Worm (Caenorhabditis elegans) whole organism, early embryonic: ENCODE measurements around the gene F08G5.3.

Experiments
- B0310.2 ChIP-seq: sonication (generic microtip); optimal IDR thresholded peaks from 2 replicates; lab custom pipeline; 2016; ENCODE audit warnings: mild to moderate bottlenecking, missing genetic modification characterization, missing compliant biosample characterization
- F13C5.2 ChIP-seq: sonication (generic microtip); optimal IDR thresholded peaks from 2 replicates; lab custom pipeline; 2017; ENCODE audit warnings: mild to moderate bottlenecking, missing genetic modification characterization, inconsistent platforms, missing compliant biosample characterization
- aly-1 ChIP-seq: sonication (generic microtip); optimal IDR thresholded peaks from 2 replicates; lab custom pipeline; 2016; ENCODE audit warnings: missing genetic modification characterization, missing compliant biosample characterization
- ama-1 ChIP-seq: fragments of 150-350 bp; optimal IDR thresholded peaks from 2 replicates; lab custom pipeline; 2014
- ceh-13 ChIP-seq: fragments of 200-800 bp; sonication (Bioruptor generic); optimal IDR thresholded peaks from 2 replicates; lab custom pipeline; 2018; ENCODE audit warnings: mild to moderate bottlenecking, missing genetic modification characterization, missing compliant biosample characterization
- ceh-36 ChIP-seq: sonication (generic microtip); optimal IDR thresholded peaks from 2 replicates; lab custom pipeline; 2016; ENCODE audit warnings: missing genetic modification characterization, inconsistent platforms, missing compliant biosample characterization
- ets-7 ChIP-seq: sonication (generic microtip); optimal IDR thresholded peaks from 2 replicates; lab custom pipeline; 2016; ENCODE audit warnings: missing genotype, missing genetic modification characterization, missing compliant biosample characterization
- flt-1 ChIP-seq: fragments of 200-800 bp; sonication (Bioruptor generic); IDR thresholded peaks from 2 replicates; pipeline ENCODE4 v1.3.6; 2022; ENCODE audit warnings: missing genetic modification characterization, missing compliant biosample characterization
- hmbx-1 ChIP-seq: sonication (generic microtip); optimal IDR thresholded peaks from 2 replicates; lab custom pipeline; 2016; ENCODE audit warnings: mild to moderate bottlenecking, missing genetic modification characterization, missing compliant biosample characterization
- hmg-4 ChIP-seq: fragments of 200-800 bp; sonication (Bioruptor generic); optimal IDR thresholded peaks from 2 replicates; lab custom pipeline; 2018; ENCODE audit warnings: mild to moderate bottlenecking, missing genetic modification characterization, missing compliant biosample characterization
- hnd-1 ChIP-seq: sonication (generic microtip); optimal IDR thresholded peaks from 2 replicates; lab custom pipeline; 2016; ENCODE audit warnings: missing genetic modification characterization, missing compliant biosample characterization
- pes-1 ChIP-seq: fragments of 200-800 bp; sonication (Bioruptor generic); IDR thresholded peaks from 2 replicates; pipeline ENCODE4 v1.3.6; 2022; ENCODE audit warnings: missing genetic modification reagents, missing genetic modification characterization, missing compliant biosample characterization
- scrt-1 ChIP-seq: fragments of 200-800 bp; sonication (Bioruptor generic); IDR thresholded peaks from 2 replicates; pipeline ENCODE4 v1.3.6; 2022; ENCODE audit warnings: missing genetic modification characterization, missing compliant biosample characterization
- sea-1 ChIP-seq: fragments of 200-800 bp; sonication (Bioruptor generic); conservative IDR thresholded peaks from 2 replicates; pipeline ENCODE4 v1.3.6; 2022; ENCODE audit warnings: missing genetic modification characterization, missing compliant biosample characterization
- tbx-11 ChIP-seq: fragments of 200-800 bp; sonication (Bioruptor generic); IDR thresholded peaks from 2 replicates; pipeline ENCODE4 v1.3.6; 2022; ENCODE audit warnings: missing genetic modification characterization, missing compliant biosample characterization
- tbx-37 ChIP-seq: fragments of 200-800 bp; sonication (Bioruptor generic); conservative IDR thresholded peaks from 2 replicates; pipeline ENCODE4 v1.3.6; 2022; ENCODE audit warnings: missing genetic modification reagents, missing genetic modification characterization, missing compliant biosample characterization
- tra-4 ChIP-seq: sonication (generic microtip); optimal IDR thresholded peaks from 2 replicates; lab custom pipeline; 2017; ENCODE audit warnings: missing genetic modification characterization, missing compliant biosample characterization

The F08G5.3 gene

DNA sequence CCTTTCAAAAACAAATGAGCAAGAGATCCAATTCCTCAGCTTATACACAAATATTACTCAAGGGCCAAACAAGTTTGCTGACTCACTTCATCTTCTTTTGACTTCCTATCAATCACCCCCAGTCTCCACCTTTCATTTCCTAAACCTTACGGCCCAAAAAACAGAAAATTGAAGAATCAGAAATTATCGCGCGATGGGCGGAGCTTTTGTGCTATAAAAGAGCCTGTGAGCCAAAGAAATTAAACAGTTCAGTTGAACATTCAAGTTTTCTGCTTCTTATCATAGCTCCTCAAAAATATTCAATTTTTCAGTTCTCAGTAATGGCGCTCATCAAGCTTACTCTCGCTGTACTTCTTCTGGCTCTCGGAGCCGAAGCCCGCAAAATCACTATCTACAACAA, 37.6 kb downstream of the F08G5.3 start, which contains the start of gene thn-1:
Gene thn-1 (plus strand): TSS at position 301 of the 400 bp plus-strand sequence.
- TF ChIP-seq ceh-36 (tag; lab: Kevin White, UChicago) (no peak), flt-1 (GFP tag; lab: Robert Waterston, UW) (no peak), tbx-37 (GFP tag; lab: Robert Waterston, UW) (no peak), ama-1 (lab: Kevin White, UChicago) (no peak), hmg-4 (GFP tag; lab: Kevin White, UChicago) (no peak)

DNA sequence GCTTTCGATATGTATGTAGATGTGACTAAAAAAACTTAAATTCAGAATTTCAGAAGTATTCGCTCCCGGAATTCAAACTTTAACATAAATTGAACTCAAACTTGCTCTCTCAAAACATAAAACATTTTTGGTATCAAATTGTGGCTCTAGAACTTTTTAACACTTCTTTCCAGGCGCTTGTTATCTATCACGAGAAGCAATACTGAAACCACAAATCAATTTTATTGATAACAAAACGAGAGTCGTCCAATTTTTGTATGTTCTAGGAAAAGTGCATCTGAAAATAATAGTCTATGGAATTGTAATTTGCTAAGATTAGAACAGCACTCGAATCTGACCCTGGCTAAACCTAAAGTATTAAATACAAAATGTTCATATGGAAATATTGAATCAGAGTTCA, 38.5 kb downstream of the F08G5.3 start:
- TF ChIP-seq tra-4 (tag; lab: Kevin White, UChicago) (no peak), ceh-13 (GFP tag; lab: Kevin White, UChicago) (no peak), flt-1 (GFP tag; lab: Robert Waterston, UW) (no peak), hmg-4 (GFP tag; lab: Kevin White, UChicago) (no peak), ets-7 (tag; lab: Kevin White, UChicago) (no peak), pes-1 (GFP tag; lab: Robert Waterston, UW) (no peak), B0310.2 (tag; lab: Kevin White, UChicago) (no peak), F13C5.2 (tag; lab: Kevin White, UChicago) (no peak), ceh-36 (tag; lab: Kevin White, UChicago) (no peak)

DNA sequence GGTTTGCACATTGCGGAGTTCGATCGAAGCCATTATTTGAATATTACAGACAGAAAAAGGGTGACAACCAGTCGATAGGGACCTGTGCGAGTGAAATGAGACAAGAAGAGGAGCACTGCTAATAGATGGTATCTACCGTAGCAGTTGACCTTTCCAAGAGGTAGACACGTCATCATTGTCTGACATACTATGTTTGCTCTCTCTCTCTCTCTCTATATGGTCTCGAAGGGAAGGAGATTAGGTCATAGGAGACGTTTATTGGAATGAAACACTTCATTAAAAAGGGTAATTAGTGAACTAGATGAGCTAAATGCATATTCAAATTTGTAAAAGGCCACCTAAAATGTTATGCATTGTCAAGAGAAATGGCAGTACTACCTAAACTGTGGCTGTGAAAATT, 41.4 kb downstream of the F08G5.3 start, which contains the start of gene atz-1:
Gene atz-1 (minus strand): TSS at position 101 of the 400 bp plus-strand sequence.
- no peak for TF ChIP-seq ceh-13 (GFP tag; lab: Kevin White, UChicago)
- no peak for TF ChIP-seq B0310.2 (tag; lab: Kevin White, UChicago)
- TF ChIP-seq scrt-1 (GFP tag; lab: Robert Waterston, UW), result no peak
- TF ChIP-seq ets-7 (tag; lab: Kevin White, UChicago), result no peak
- no peak for TF ChIP-seq hnd-1
- TF ChIP-seq sea-1, result no peak
- TF ChIP-seq hmbx-1, result no peak
- TF ChIP-seq ama-1 (lab: Kevin White, UChicago), result no peak
- TF ChIP-seq ceh-36 (tag; lab: Kevin White, UChicago), result no peak
- no peak for TF ChIP-seq tbx-37 (GFP tag; lab: Robert Waterston, UW)
- no peak for TF ChIP-seq flt-1 (GFP tag; lab: Robert Waterston, UW)
- no peak for TF ChIP-seq pes-1 (GFP tag; lab: Robert Waterston, UW)
- no peak for TF ChIP-seq tbx-11 (GFP tag; lab: Robert Waterston, UW)
- TF ChIP-seq F13C5.2 (tag; lab: Kevin White, UChicago), result no peak
- TF ChIP-seq tra-4 (tag; lab: Kevin White, UChicago), result no peak
- no peak for TF ChIP-seq aly-1 (tag; lab: Kevin White, UChicago)
- TF ChIP-seq hmg-4 (GFP tag; lab: Kevin White, UChicago), result no peak

DNA sequence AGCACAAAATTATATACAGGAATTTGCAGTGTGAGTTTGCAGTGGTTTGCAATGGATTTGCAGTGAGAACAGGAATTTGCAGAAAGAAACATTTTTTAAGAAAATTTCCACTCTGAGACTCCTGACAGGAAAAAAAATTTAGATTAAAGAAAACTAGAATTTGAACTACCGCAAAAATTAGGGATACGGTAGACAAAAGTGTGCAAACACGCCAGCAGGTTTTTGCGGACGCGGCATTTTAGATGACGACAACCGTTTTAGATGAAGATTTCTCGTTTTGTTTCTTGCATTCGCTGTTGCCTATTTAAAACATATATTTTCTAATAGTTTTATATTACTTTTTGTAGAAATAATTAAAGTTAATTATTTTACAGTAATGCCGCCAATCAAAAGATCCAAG, 45.5 kb downstream of the F08G5.3 start, which contains the start of gene wdr-46:
Gene wdr-46 (plus strand): TSS at position 375 of the 400 bp plus-strand sequence.
- TF ChIP-seq tbx-11 (GFP tag; lab: Robert Waterston, UW), result no peak
- TF ChIP-seq hnd-1, result no peak
- TF ChIP-seq F13C5.2 (tag; lab: Kevin White, UChicago), result peak; percentile 37
- no peak for TF ChIP-seq tbx-37 (GFP tag; lab: Robert Waterston, UW)
- no peak for TF ChIP-seq scrt-1 (GFP tag; lab: Robert Waterston, UW)
- TF ChIP-seq hmbx-1, result no peak
- TF ChIP-seq pes-1 (GFP tag; lab: Robert Waterston, UW), result no peak
- TF ChIP-seq ceh-36 (tag; lab: Kevin White, UChicago), result peak; percentile 28
- TF ChIP-seq tra-4 (tag; lab: Kevin White, UChicago), result no peak
- TF ChIP-seq aly-1 (tag; lab: Kevin White, UChicago), result no peak
- no peak for TF ChIP-seq hmg-4 (GFP tag; lab: Kevin White, UChicago)
- no peak for TF ChIP-seq B0310.2 (tag; lab: Kevin White, UChicago)
- no peak for TF ChIP-seq ets-7 (tag; lab: Kevin White, UChicago)
- TF ChIP-seq flt-1 (GFP tag; lab: Robert Waterston, UW), result peak; percentile 41; the same call in 1 of the 2 replicates
- no peak for TF ChIP-seq sea-1
- TF ChIP-seq ceh-13 (GFP tag; lab: Kevin White, UChicago), result no peak
- TF ChIP-seq ama-1 (lab: Kevin White, UChicago), result peak; percentile 67

DNA sequence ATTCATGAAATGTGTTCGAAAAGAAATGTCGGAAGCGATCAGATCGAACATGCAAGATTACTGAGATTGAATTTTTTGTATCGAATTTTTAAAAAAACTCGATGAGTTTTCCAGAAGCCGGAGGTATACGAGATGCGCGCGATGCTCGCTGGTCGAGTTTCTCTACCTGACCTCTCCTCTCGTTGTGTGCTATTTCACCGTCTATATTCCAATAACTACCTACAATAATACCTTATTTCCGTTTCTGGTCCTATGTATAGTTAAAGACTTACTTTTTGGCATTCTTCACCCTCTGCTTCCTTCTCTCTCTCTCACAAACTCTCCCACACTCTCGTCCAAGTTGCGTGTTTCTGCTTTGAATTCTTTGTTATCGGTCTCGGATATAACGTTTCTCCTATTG, 46.0 kb downstream of the F08G5.3 start:
- TF ChIP-seq hmbx-1 (no peak), hnd-1 (no peak), flt-1 (GFP tag; lab: Robert Waterston, UW) (no peak), tbx-11 (GFP tag; lab: Robert Waterston, UW) (no peak), ceh-36 (tag; lab: Kevin White, UChicago) (no peak), tra-4 (tag; lab: Kevin White, UChicago) (no peak), ama-1 (lab: Kevin White, UChicago) (no peak), tbx-37 (GFP tag; lab: Robert Waterston, UW) (no peak), sea-1 (no peak), B0310.2 (tag; lab: Kevin White, UChicago) (no peak), ets-7 (tag; lab: Kevin White, UChicago) (no peak), hmg-4 (GFP tag; lab: Kevin White, UChicago) (no peak), aly-1 (tag; lab: Kevin White, UChicago) (no peak), pes-1 (GFP tag; lab: Robert Waterston, UW) (no peak), scrt-1 (GFP tag; lab: Robert Waterston, UW) (no peak), ceh-13 (GFP tag; lab: Kevin White, UChicago) (no peak), F13C5.2 (tag; lab: Kevin White, UChicago) (no peak)

DNA sequence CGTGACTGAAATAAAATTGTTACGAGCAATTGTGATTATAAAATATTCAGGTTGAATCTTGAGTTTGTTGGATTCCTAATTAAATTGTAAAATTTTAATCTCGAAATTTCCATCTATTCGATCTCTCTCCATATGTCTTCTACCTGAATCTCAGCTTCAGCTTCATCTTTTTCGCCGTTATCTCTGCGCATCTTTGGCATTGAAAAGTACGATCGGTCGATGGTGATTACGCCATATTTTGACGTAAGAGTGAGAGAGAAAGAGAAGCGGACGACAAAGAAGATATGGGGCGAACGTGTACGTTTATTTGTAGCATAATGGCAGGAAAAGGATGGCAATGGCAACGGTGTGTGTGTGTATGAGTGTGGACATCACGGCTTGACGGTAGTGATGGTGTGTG, 50.8 kb downstream of the F08G5.3 start:
- TF ChIP-seq ets-7 (tag; lab: Kevin White, UChicago) (no peak), sea-1 (no peak), hmbx-1 (no peak), scrt-1 (GFP tag; lab: Robert Waterston, UW) (no peak), tbx-37 (GFP tag; lab: Robert Waterston, UW) (no peak), B0310.2 (tag; lab: Kevin White, UChicago) (no peak), ama-1 (lab: Kevin White, UChicago) (no peak), F13C5.2 (tag; lab: Kevin White, UChicago) (no peak), tbx-11 (GFP tag; lab: Robert Waterston, UW) (no peak), flt-1 (GFP tag; lab: Robert Waterston, UW) (no peak), hnd-1 (no peak)
